Worm (Caenorhabditis elegans) whole organism, young adult: ENCODE measurements around the gene srxa-14.

Source experiments
- C17E4.6 ChIP-seq: fragments of 200-800 bp; sonication (Bioruptor generic); IDR thresholded peaks from 2 replicates; pipeline ENCODE4 v1.3.6; 2022; ENCODE audit warnings: missing genetic modification reagents, missing genetic modification characterization, missing compliant biosample characterization
- D2030.7 ChIP-seq: fragments of 200-800 bp; sonication (Bioruptor generic); IDR thresholded peaks from 2 replicates; pipeline ENCODE4 v1.3.6; 2022; ENCODE audit warnings: missing genetic modification reagents, missing genetic modification characterization, missing compliant biosample characterization
- F10E7.11 ChIP-seq: sonication (generic microtip); optimal IDR thresholded peaks from 2 replicates; lab custom pipeline; 2017; ENCODE audit warnings: mild to moderate bottlenecking, missing genetic modification characterization, moderate library complexity, missing compliant biosample characterization
- K11D2.4 ChIP-seq: fragments of 200-800 bp; sonication (Bioruptor generic); IDR thresholded peaks from 2 replicates; pipeline ENCODE4 v1.3.6; 2022; ENCODE audit warnings: missing genetic modification reagents, missing genetic modification characterization, missing compliant biosample characterization
- T26A5.8 ChIP-seq: sonication (generic microtip); optimal IDR thresholded peaks from 2 replicates; lab custom pipeline; 2016; ENCODE audit warnings: missing genetic modification characterization, missing compliant biosample characterization
- Y53G8AR.9 ChIP-seq: fragments of 200-800 bp; sonication (Bioruptor generic); conservative IDR thresholded peaks from 2 replicates; pipeline ENCODE4 v1.3.6; 2022; ENCODE audit warnings: missing genetic modification reagents, missing genetic modification characterization, missing compliant biosample characterization
- ZK185.1 ChIP-seq: sonication (generic microtip); optimal IDR thresholded peaks from 2 replicates; lab custom pipeline; 2016; ENCODE audit warnings: mild to moderate bottlenecking, missing genetic modification characterization, missing compliant biosample characterization; ENCODE audit not compliant: poor library complexity, severe bottlenecking
- aptf-2 ChIP-seq: fragments of 200-800 bp; sonication (Bioruptor generic); conservative IDR thresholded peaks from 2 replicates; pipeline ENCODE4 v1.3.6; 2022; ENCODE audit warnings: missing genetic modification reagents, missing genetic modification characterization, missing compliant biosample characterization
- athp-1 ChIP-seq: sonication (generic microtip); optimal IDR thresholded peaks from 2 replicates; lab custom pipeline; 2017; ENCODE audit warnings: mild to moderate bottlenecking, missing genetic modification characterization, missing compliant biosample characterization
- attf-3 ChIP-seq: fragments of 200-800 bp; sonication (Bioruptor generic); conservative IDR thresholded peaks from 2 replicates; pipeline ENCODE4 v1.3.6; 2022; ENCODE audit warnings: missing genetic modification reagents, missing genetic modification characterization, missing compliant biosample characterization
- attf-5 ChIP-seq: fragments of 200-800 bp; sonication (Bioruptor generic); optimal IDR thresholded peaks from 2 replicates; lab custom pipeline; 2018; ENCODE audit warnings: mild to moderate bottlenecking, missing genetic modification characterization, missing compliant biosample characterization
- bed-2 ChIP-seq: fragments of 200-800 bp; sonication (Bioruptor generic); IDR thresholded peaks from 2 replicates; pipeline ENCODE4 v1.3.6; 2022; ENCODE audit warnings: missing genetic modification reagents, missing genetic modification characterization, missing compliant biosample characterization
- ceh-27 ChIP-seq: fragments of 200-800 bp; sonication (Bioruptor generic); optimal IDR thresholded peaks from 2 replicates; lab custom pipeline; 2018; ENCODE audit warnings: mild to moderate bottlenecking, missing genetic modification characterization, moderate library complexity, missing compliant biosample characterization
- ceh-40 ChIP-seq: fragments of 200-800 bp; sonication (Bioruptor generic); IDR thresholded peaks from 2 replicates; pipeline ENCODE4 v1.3.6; 2022; ENCODE audit warnings: missing genetic modification characterization, missing compliant biosample characterization
- ceh-58 ChIP-seq: fragments of 200-800 bp; sonication (Bioruptor generic); IDR thresholded peaks from 2 replicates; pipeline ENCODE4 v1.3.6; 2022; ENCODE audit warnings: missing genetic modification characterization, missing compliant biosample characterization
- dox-1 ChIP-seq: fragments of 200-800 bp; sonication (Bioruptor generic); IDR thresholded peaks from 2 replicates; pipeline ENCODE4 v1.3.6; 2022; ENCODE audit warnings: missing genetic modification reagents, missing genetic modification characterization, missing compliant biosample characterization
- dpff-1 ChIP-seq: sonication (generic microtip); optimal IDR thresholded peaks from 2 replicates; lab custom pipeline; 2017; ENCODE audit warnings: mild to moderate bottlenecking, missing genetic modification characterization, missing compliant biosample characterization
- efl-1 ChIP-seq: fragments of 150-350 bp; optimal IDR thresholded peaks from 2 replicates; lab custom pipeline; 2014; ENCODE audit warnings: missing biosample characterization, missing genetic modification reagents, missing genetic modification characterization
- egl-18 ChIP-seq: fragments of 200-800 bp; sonication (Bioruptor generic); IDR thresholded peaks from 2 replicates; pipeline ENCODE4 v1.3.6; 2022; ENCODE audit warnings: missing genetic modification reagents, missing genetic modification characterization, missing compliant biosample characterization
- egrh-3 ChIP-seq: fragments of 200-800 bp; sonication (Bioruptor generic); IDR thresholded peaks from 2 replicates; pipeline ENCODE4 v1.3.6; 2022; ENCODE audit warnings: missing genetic modification reagents, missing genetic modification characterization, missing compliant biosample characterization
- ekl-4 ChIP-seq: fragments of 200-800 bp; sonication (Bioruptor generic); IDR thresholded peaks from 2 replicates; pipeline ENCODE4 v1.3.6; 2022; ENCODE audit warnings: missing genetic modification reagents, missing genetic modification characterization, missing compliant biosample characterization
- hlh-12 ChIP-seq: sonication (generic microtip); optimal IDR thresholded peaks from 2 replicates; lab custom pipeline; 2016; ENCODE audit warnings: missing genetic modification characterization, missing compliant biosample characterization
- lag-1 ChIP-seq: fragments of 200-800 bp; sonication (Bioruptor generic); IDR thresholded peaks from 2 replicates; pipeline ENCODE4 v1.3.6; 2022; ENCODE audit warnings: missing genetic modification reagents, missing genetic modification characterization, missing compliant biosample characterization
- let-607 ChIP-seq, 2 experiments: fragments of 200-800 bp in 1 of 2; sonication (Bioruptor generic) in 1 of 2; sonication (generic microtip) in 1 of 2; optimal IDR thresholded peaks; 2 replicates each; lab custom pipeline; 2016 to 2018; ENCODE audit warnings: mild to moderate bottlenecking in 2 of 2, missing compliant biosample characterization in 2 of 2, missing genetic modification characterization in 2 of 2, moderate library complexity in 2 of 2, missing genotype in 1 of 2
- lin-54 ChIP-seq: fragments of 200-800 bp; sonication (Bioruptor generic); optimal IDR thresholded peaks from 2 replicates; lab custom pipeline; 2018; ENCODE audit warnings: mild to moderate bottlenecking, missing genetic modification characterization, missing compliant biosample characterization
- lsy-27 ChIP-seq: sonication (generic microtip); optimal IDR thresholded peaks from 2 replicates; lab custom pipeline; 2017; ENCODE audit warnings: missing genetic modification characterization, mild to moderate bottlenecking, missing compliant biosample characterization, antibody characterized with exemption, missing genotype, borderline replicate concordance; ENCODE audit not compliant: insufficient read depth
- madf-10 ChIP-seq: sonication (generic microtip); optimal IDR thresholded peaks from 2 replicates; lab custom pipeline; 2016; ENCODE audit warnings: mild to moderate bottlenecking, missing genetic modification characterization, missing compliant biosample characterization
- madf-6 ChIP-seq: fragments of 200-800 bp; sonication (Bioruptor generic); IDR thresholded peaks from 2 replicates; pipeline ENCODE4 v1.3.6; 2022; ENCODE audit warnings: missing genetic modification reagents, missing genetic modification characterization, missing compliant biosample characterization
- mcd-1 ChIP-seq: fragments of 200-800 bp; sonication (Bioruptor generic); IDR thresholded peaks from 2 replicates; pipeline ENCODE4 v1.3.6; 2022; ENCODE audit warnings: missing genetic modification reagents, missing genetic modification characterization, missing compliant biosample characterization
- mes-4 ChIP-seq: sonication (generic microtip); optimal IDR thresholded peaks from 2 replicates; lab custom pipeline; 2016; ENCODE audit warnings: missing genotype, missing genetic modification characterization, missing compliant biosample characterization
- nhr-27 ChIP-seq: fragments of 200-800 bp; sonication (Bioruptor generic); optimal IDR thresholded peaks from 2 replicates; lab custom pipeline; 2018; ENCODE audit warnings: mild to moderate bottlenecking, missing genetic modification characterization, moderate library complexity, missing compliant biosample characterization
- pbrm-1 ChIP-seq: fragments of 200-800 bp; sonication (Bioruptor generic); IDR thresholded peaks from 2 replicates; pipeline ENCODE4 v1.3.6; 2022; ENCODE audit warnings: missing genetic modification reagents, missing genetic modification characterization, missing compliant biosample characterization
- sea-2 ChIP-seq: fragments of 200-800 bp; sonication (Bioruptor generic); IDR thresholded peaks from 2 replicates; pipeline ENCODE4 v1.3.6; 2022; ENCODE audit warnings: missing genetic modification characterization, missing compliant biosample characterization
- snpc-1.3 ChIP-seq: sonication (generic microtip); optimal IDR thresholded peaks from 2 replicates; lab custom pipeline; 2017; ENCODE audit warnings: missing genetic modification characterization, mild to moderate bottlenecking, missing compliant biosample characterization, antibody characterized with exemption, moderate library complexity, missing genotype, missing genetic modification reagents; ENCODE audit not compliant: insufficient read depth
- snpc-4 ChIP-seq, 5 experiments: fragments of 150-350 bp in 1 of 5; sonication (generic microtip) in 4 of 5; optimal IDR thresholded peaks; 2 replicates each; lab custom pipeline; 2014 to 2018; ENCODE audit warnings: missing genetic modification characterization in 5 of 5, missing biosample characterization in 3 of 5, antibody characterized with exemption in 2 of 5, mild to moderate bottlenecking in 2 of 5, missing compliant biosample characterization in 2 of 5, missing genotype in 2 of 5, moderate library complexity in 2 of 5, missing genetic modification reagents in 1 of 5
- zfh-2 ChIP-seq: fragments of 200-800 bp; sonication (Bioruptor generic); conservative IDR thresholded peaks from 2 replicates; pipeline ENCODE4 v1.3.6; 2022; ENCODE audit warnings: missing genetic modification reagents, missing genetic modification characterization, missing compliant biosample characterization
- ztf-26 ChIP-seq: sonication (generic microtip); optimal IDR thresholded peaks from 2 replicates; lab custom pipeline; 2017; ENCODE audit warnings: missing genetic modification characterization, missing compliant biosample characterization

srxa-14 gene

ce11 chrV:20597076-20597475 lies 42.3 kb upstream of the srxa-14 start, which contains the start of gene F46B3.1:
Gene F46B3.1, minus strand, starts transcription at chrV:20597176.
- TF ChIP-seq F10E7.11 (tag; lab: Kevin White, UChicago) (no peak), let-607 (tag; optimal IDR thresholded peaks at IDR 0.05; lab: Kevin White, UChicago) (no peak), madf-6 (GFP tag; lab: Robert Waterston, UW) (no peak), hlh-12 (no peak), ekl-4 (GFP tag; lab: Robert Waterston, UW) (no peak), athp-1 (tag; lab: Kevin White, UChicago) (no peak), snpc-1.3 (tag; lab: Kevin White, UChicago) (no peak), ceh-58 (no peak), dox-1 (GFP tag; lab: Robert Waterston, UW) (no peak)
- TF ChIP-seq, all 124 proteins: peak for 0

- TF ChIP-seq D2030.7 (GFP tag; lab: Robert Waterston, UW) (no peak), Y53G8AR.9 (no peak), mcd-1 (GFP tag; lab: Robert Waterston, UW) (no peak), attf-3 (GFP tag; lab: Robert Waterston, UW) (no peak), snpc-4 (GFP tag; optimal IDR thresholded peaks at IDR 0.05; lab: Kevin White, UChicago) (no peak), snpc-4 (tag; optimal IDR thresholded peaks at IDR 0.05; lab: Kevin White, UChicago) (no peak), C17E4.6 (GFP tag; lab: Robert Waterston, UW) (no peak), ceh-40 (GFP tag; lab: Robert Waterston, UW) (no peak)
- TF ChIP-seq, all 124 proteins: peak for 0
Measured at ce11 chrV:20599795-20600194, 39.6 kb upstream of the srxa-14 start, which contains the start of gene col-163. Gene col-163, plus strand, starts transcription at chrV:20600095.

DNA sequence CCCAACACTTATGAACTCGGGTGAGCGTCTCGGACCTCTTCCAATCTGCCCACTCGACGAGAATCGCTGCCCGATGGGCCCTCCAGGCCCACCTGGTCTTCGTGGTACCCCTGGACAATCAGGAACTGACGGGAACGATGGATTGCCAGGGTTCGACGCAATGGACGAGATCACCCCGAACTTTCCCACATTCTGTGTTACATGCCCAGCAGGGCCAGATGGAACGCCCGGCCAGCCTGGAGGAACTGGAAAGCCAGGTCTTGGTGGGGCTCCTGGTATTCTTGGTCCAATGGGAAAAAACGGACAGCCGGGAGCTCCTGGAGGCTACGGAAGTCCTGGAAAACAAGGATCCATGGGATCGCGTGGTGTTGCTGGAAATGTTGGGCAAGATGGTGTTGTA lies 38.7 kb upstream of the srxa-14 start:
- TF ChIP-seq zfh-2 (GFP tag; lab: Robert Waterston, UW) (peak; percentile 55; the same call in 1 of the 2 replicates), sea-2 (GFP tag; lab: Robert Waterston, UW) (no peak), lag-1 (GFP tag; lab: Robert Waterston, UW) (0 out of 2 replicates have a peak, but pooled peaks have one; percentile 75)

DNA sequence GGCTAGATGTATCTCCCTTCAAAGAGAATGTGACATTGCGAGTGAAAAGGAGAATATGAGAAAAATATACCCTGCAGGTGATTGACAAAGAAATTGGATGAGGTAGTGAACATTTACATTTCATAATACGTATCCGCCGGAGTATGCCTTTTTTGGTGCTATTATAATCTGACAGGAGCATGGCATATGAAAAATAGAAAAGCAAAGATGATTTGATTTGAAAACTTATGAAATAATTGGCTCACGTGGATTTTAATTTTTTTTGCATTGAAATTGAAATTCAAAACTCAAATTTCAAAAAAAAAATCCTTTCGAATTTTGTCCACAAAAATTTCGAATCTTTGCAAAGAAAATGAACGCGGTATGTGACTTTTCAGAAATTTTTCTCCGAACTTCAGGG lies 36.4 kb upstream of the srxa-14 start, which contains the start of gene ttr-11:
ttr-11 (plus strand) TSS at position 301 of the 400 bp plus-strand sequence.
- TF ChIP-seq dpff-1 (tag; lab: Kevin White, UChicago) (no peak), ZK185.1 (tag; lab: Kevin White, UChicago) (no peak), ceh-27 (no peak), bed-2 (GFP tag; lab: Robert Waterston, UW) (no peak), nhr-27 (tag; lab: Kevin White, UChicago) (no peak), T26A5.8 (tag; lab: Kevin White, UChicago) (no peak), pbrm-1 (GFP tag; lab: Robert Waterston, UW) (no peak), C17E4.6 (GFP tag; lab: Robert Waterston, UW) (no peak), snpc-4 (GFP tag; optimal IDR thresholded peaks at IDR 0.05; lab: Kevin White, UChicago) (no peak), snpc-4 (tag; optimal IDR thresholded peaks at IDR 0.05; lab: Kevin White, UChicago) (no peak), lsy-27 (tag; lab: Kevin White, UChicago) (no peak), attf-5 (no peak)

- TF ChIP-seq madf-6 (GFP tag; lab: Robert Waterston, UW) (no peak), lin-54 (GFP tag; lab: Kevin White, UChicago) (no peak), egrh-3 (GFP tag; lab: Robert Waterston, UW) (peak; percentile 57; the same call in 1 of the 2 replicates), ztf-26 (tag; lab: Kevin White, UChicago) (no peak), D2030.7 (GFP tag; lab: Robert Waterston, UW) (no peak), C17E4.6 (GFP tag; lab: Robert Waterston, UW) (no peak), mes-4 (tag; lab: Kevin White, UChicago) (no peak), aptf-2 (no peak), egl-18 (GFP tag; lab: Robert Waterston, UW) (no peak), madf-10 (no peak), K11D2.4 (GFP tag; lab: Robert Waterston, UW) (no peak), efl-1 (no peak), attf-3 (GFP tag; lab: Robert Waterston, UW) (no peak), zfh-2 (GFP tag; lab: Robert Waterston, UW) (peak; percentile 84), let-607 (tag; optimal IDR thresholded peaks at IDR 0.05; lab: Kevin White, UChicago) (no peak)
Measured at ce11 chrV:20604606-20605155, 34.7 kb upstream of the srxa-14 start, which contains the start of gene ttr-57. Gene ttr-57, plus strand, starts transcription at chrV:20605105.
